Fruit fly (Drosophila melanogaster) whole organism, pupa: ENCODE measurements around the gene CG8097.

ENCODE experiments used
- CG10348 ChIP-seq: fragments of 200-800 bp; sonication (Bioruptor generic); IDR thresholded peaks from 2 replicates; pipeline ENCODE4 v1.3.6; 2022; ENCODE audit warnings: missing biosample characterization, missing genetic modification characterization
- CG12605 ChIP-seq: fragments of 200-800 bp; sonication (Bioruptor generic); IDR thresholded peaks from 2 replicates; pipeline ENCODE4 v1.3.6; 2022; ENCODE audit warnings: missing biosample characterization, missing genetic modification characterization
- CG13204 ChIP-seq: fragments of 200-800 bp; sonication (Bioruptor generic); optimal IDR thresholded peaks from 2 replicates; lab custom pipeline; 2018; ENCODE audit warnings: missing biosample characterization, mild to moderate bottlenecking, missing genetic modification characterization, moderate library complexity
- CG14655 ChIP-seq: fragments of 200-800 bp; sonication (Bioruptor generic); optimal IDR thresholded peaks from 3 replicates; lab custom pipeline; 2017; ENCODE audit warnings: mild to moderate bottlenecking, missing biosample characterization, missing genetic modification reagents, missing genetic modification characterization
- CG15710 ChIP-seq: fragments of 200-800 bp; sonication (Bioruptor generic); optimal IDR thresholded peaks from 2 replicates; lab custom pipeline; 2018; ENCODE audit warnings: missing biosample characterization, mild to moderate bottlenecking, missing genetic modification characterization, moderate library complexity
- CG17806 ChIP-seq: fragments of 200-800 bp; sonication (Bioruptor generic); optimal IDR thresholded peaks from 2 replicates; lab custom pipeline; 2018; ENCODE audit warnings: missing biosample characterization, mild to moderate bottlenecking, missing genetic modification characterization, moderate library complexity
- CG32121 ChIP-seq: fragments of 200-800 bp; sonication (Bioruptor generic); IDR thresholded peaks from 2 replicates; pipeline ENCODE4 v1.3.6; 2022; ENCODE audit warnings: missing biosample characterization, missing genetic modification characterization
- CG34367 ChIP-seq: fragments of 200-800 bp; sonication (Bioruptor generic); optimal IDR thresholded peaks from 2 replicates; lab custom pipeline; 2018; ENCODE audit warnings: missing biosample characterization, mild to moderate bottlenecking, missing genetic modification characterization
- CG4496 ChIP-seq: fragments of 200-800 bp; sonication (Bioruptor generic); IDR thresholded peaks from 3 replicates; pipeline ENCODE4 v1.3.6; 2022; ENCODE audit warnings: missing biosample characterization, missing genetic modification characterization
- CG8159 ChIP-seq: fragments of 200-800 bp; sonication (Bioruptor generic); optimal IDR thresholded peaks from 3 replicates; lab custom pipeline; 2018; ENCODE audit warnings: missing biosample characterization, mild to moderate bottlenecking, missing genetic modification characterization, moderate library complexity
- CG8301 ChIP-seq: fragments of 200-800 bp; sonication (Bioruptor generic); optimal IDR thresholded peaks from 2 replicates; lab custom pipeline; 2018; ENCODE audit warnings: missing biosample characterization, mild to moderate bottlenecking, missing genetic modification characterization
- CG9948 ChIP-seq: fragments of 200-800 bp; sonication (Bioruptor generic); optimal IDR thresholded peaks from 2 replicates; lab custom pipeline; 2018; ENCODE audit warnings: missing biosample characterization, mild to moderate bottlenecking, missing genetic modification characterization, moderate library complexity
- D1 ChIP-seq: fragments of 200-800 bp; sonication (Bioruptor generic); optimal IDR thresholded peaks from 2 replicates; lab custom pipeline; 2018; ENCODE audit warnings: missing biosample characterization, mild to moderate bottlenecking, missing genetic modification characterization, moderate library complexity
- EcR ChIP-seq: fragments of 200-800 bp; sonication (Bioruptor generic); optimal IDR thresholded peaks from 3 replicates; lab custom pipeline; 2019; ENCODE audit warnings: missing biosample characterization, missing genetic modification characterization, mild to moderate bottlenecking, moderate library complexity, missing genetic modification reagents
- Ets98B ChIP-seq: fragments of 200-800 bp; sonication (Bioruptor generic); IDR thresholded peaks from 2 replicates; pipeline ENCODE4 v1.3.6; 2022; ENCODE audit warnings: missing biosample characterization, missing genetic modification characterization
- Pif1A ChIP-seq: fragments of 200-800 bp; sonication (Bioruptor generic); optimal IDR thresholded peaks from 3 replicates; lab custom pipeline; 2016; ENCODE audit warnings: missing biosample characterization, missing genetic modification characterization
- Pif1B ChIP-seq: fragments of 200-800 bp; sonication (Bioruptor generic); optimal IDR thresholded peaks from 3 replicates; lab custom pipeline; 2016; ENCODE audit warnings: missing biosample characterization, missing genetic modification characterization
- Snoo ChIP-seq: fragments of 200-800 bp; sonication (Bioruptor generic); optimal IDR thresholded peaks from 3 replicates; lab custom pipeline; 2017; ENCODE audit warnings: missing biosample characterization, mild to moderate bottlenecking, missing genetic modification characterization, inconsistent platforms
- fd96Ca ChIP-seq: fragments of 200-800 bp; sonication (Bioruptor generic); IDR thresholded peaks from 3 replicates; pipeline ENCODE4 v1.3.6; 2022; ENCODE audit warnings: missing biosample characterization, missing genetic modification characterization
- gl ChIP-seq: fragments of 200-800 bp; sonication (Bioruptor generic); optimal IDR thresholded peaks from 2 replicates; lab custom pipeline; 2018; ENCODE audit warnings: missing biosample characterization, mild to moderate bottlenecking, missing genetic modification characterization
- rn ChIP-seq: fragments of 200-800 bp; sonication (Bioruptor generic); IDR thresholded peaks from 2 replicates; pipeline ENCODE4 v1.3.6; 2022; ENCODE audit warnings: missing biosample characterization, missing genetic modification characterization

Gene CG8097

DNA sequence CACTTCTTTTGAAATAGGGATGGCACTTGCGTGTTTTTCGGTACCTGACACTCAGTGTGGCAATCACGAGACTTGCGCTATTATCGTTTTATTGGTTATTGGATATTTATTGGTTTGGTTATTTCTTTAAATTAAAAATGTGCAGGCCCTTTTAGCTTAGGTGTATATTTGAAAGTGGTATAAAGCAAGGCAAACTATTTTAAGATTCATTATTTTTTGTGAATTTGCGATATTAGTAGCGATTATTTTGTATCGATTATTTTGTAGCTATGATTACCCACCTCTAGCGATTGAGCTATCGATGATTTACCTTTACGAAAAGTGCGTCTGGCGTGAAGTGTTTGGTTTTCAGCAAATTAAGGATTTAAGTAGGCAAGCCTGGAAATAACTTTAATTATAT is at the start of gene CG8097, which contains the start of gene CG9215:
CG8097 (plus strand) TSS at position 307 of the 400 bp plus-strand sequence.
CG9215 (minus strand) TSS at position 22 of the 400 bp plus-strand sequence.
- TF ChIP-seq CG15710 (tag; lab: Kevin White, UChicago) (peak; percentile 27), Pif1A (GFP tag; lab: Kevin White, UChicago) (no peak), CG9948 (tag; lab: Kevin White, UChicago) (peak; percentile 7)

DNA sequence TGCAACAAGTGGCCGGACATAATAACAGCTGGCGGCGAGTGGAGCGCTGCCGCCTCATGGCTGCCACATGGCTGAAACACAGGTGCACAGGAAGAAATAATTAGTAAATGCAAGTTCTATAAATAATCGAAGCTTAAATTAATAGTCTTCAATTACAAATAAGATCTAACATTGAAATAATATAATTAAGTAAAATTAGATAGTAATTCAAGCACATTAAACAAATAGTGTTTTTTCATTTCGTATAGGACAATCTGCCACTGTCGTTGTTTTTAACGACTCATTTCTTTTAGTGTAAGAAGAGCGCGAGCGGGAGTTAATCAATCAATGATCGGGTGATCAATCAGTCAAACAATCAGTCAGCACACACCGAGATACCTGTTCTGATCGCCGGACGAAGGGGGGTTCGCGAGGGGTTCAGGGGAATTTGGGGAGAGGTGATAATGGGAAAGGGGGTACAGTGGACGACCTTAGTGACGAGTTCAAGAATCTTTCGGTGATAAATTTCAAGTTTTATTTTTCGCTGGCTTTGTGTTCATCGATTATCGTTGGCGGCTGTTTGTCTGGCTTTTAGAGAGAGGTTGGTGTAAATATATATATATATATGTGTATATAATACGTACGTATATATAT is 43.0 kb upstream of the CG8097 start:
- TF ChIP-seq CG15710 (tag; lab: Kevin White, UChicago) (peak; percentile 0), CG4496 (GFP tag; lab: Robert Waterston, UW) (no peak), EcR (GFP tag; lab: Kevin White, UChicago) (peak; percentile 61), CG32121 (GFP tag; lab: Robert Waterston, UW) (no peak), fd96Ca (GFP tag; lab: Robert Waterston, UW) (no peak), Snoo (tag; lab: Kevin White, UChicago) (no peak), CG8159 (tag; lab: Kevin White, UChicago) (peak; percentile 26), CG10348 (no peak), CG12605 (GFP tag; lab: Robert Waterston, UW) (no peak)

DNA sequence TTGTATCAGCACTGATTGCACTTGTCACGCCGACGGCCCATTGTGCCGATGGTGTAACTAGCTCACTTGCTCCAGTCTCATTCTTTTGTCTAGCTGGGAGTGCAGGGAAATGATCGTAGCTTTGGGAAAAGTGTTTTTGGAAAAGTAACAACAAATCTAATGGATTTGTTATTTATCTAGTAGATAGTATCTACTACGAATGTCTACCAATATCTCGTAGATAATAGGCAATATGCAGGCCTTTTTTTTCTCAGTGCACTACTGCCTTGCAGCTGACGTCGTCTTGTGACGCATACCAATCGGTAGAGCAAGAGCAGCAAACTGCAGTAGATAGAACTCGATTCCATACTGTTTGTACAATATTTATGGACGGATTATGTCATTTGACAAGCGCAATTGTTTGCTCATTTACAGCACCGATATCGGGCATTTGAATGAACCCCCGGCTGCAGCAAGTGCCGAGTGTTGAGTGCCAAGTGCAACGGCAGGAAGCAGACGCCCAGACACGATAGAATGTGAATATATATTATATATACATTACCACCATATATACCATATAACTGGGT is 39.4 kb upstream of the CG8097 start:
- TF ChIP-seq CG12605 (GFP tag; lab: Robert Waterston, UW) (peak; percentile 28; the same call in 1 of the 2 replicates), gl (tag; lab: Kevin White, UChicago) (no peak), CG15710 (tag; lab: Kevin White, UChicago) (peak; percentile 41), CG32121 (GFP tag; lab: Robert Waterston, UW) (peak; percentile 80), CG8301 (tag; lab: Kevin White, UChicago) (peak; percentile 48), CG34367 (no peak), EcR (GFP tag; lab: Kevin White, UChicago) (no peak), CG14655 (peak; percentile 69), rn (GFP tag; lab: Robert Waterston, UW) (0 out of 2 replicates have a peak, but pooled peaks have one; percentile 23), D1 (tag; lab: Kevin White, UChicago) (no peak), Pif1A (GFP tag; lab: Kevin White, UChicago) (peak; percentile 43), CG4496 (GFP tag; lab: Robert Waterston, UW) (peak; percentile 79), CG13204 (GFP tag; lab: Kevin White, UChicago) (no peak), CG9948 (tag; lab: Kevin White, UChicago) (no peak), CG8159 (tag; lab: Kevin White, UChicago) (peak; percentile 42), Ets98B (GFP tag; lab: Robert Waterston, UW) (peak; percentile 70), CG17806 (tag; lab: Kevin White, UChicago) (peak; percentile 41), Pif1B (peak; percentile 25), fd96Ca (GFP tag; lab: Robert Waterston, UW) (peak; percentile 77), CG10348 (no peak)
- TF ChIP-seq, all 21 proteins: peak for 13

DNA sequence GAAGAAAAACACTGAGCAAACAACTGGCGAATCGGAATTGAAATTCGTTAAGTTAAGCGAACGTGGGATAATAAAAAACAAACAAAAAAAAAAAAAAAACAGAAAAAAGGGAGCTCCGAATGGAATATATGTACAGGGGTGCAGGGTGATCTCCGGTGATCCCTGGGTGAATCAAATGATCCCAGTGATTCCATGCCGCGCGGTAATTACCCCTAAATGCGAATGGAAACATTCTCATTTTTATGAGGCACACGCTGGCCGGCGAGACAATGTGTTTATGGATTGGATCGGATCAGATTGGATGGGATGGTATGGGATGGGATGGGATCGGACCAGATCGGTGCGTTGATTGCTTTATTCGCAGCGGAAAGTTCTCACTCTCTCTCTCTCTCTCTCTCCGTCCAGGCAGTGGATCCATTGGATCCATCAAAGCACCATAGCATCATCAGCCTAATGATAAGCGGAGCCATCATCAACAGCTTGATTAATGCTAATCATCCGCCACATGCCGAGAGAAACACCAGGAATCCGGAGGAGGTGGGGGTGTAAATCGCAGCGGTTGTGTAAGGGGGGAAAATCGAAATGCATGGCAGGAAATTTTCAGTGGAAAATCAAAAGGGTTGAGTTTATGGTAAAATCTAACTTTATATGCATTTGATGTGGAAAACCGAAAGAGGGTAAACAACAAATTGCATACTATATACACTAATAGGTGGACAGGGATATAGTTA is 37.3 kb upstream of the CG8097 start:
- TF ChIP-seq CG8159 (tag; lab: Kevin White, UChicago) (no peak), D1 (tag; lab: Kevin White, UChicago) (no peak), CG13204 (GFP tag; lab: Kevin White, UChicago) (no peak), CG4496 (GFP tag; lab: Robert Waterston, UW) (no peak), CG32121 (GFP tag; lab: Robert Waterston, UW) (no peak), CG17806 (tag; lab: Kevin White, UChicago) (no peak), Pif1A (GFP tag; lab: Kevin White, UChicago) (no peak), gl (tag; lab: Kevin White, UChicago) (no peak), CG12605 (GFP tag; lab: Robert Waterston, UW) (no peak), CG34367 (no peak)

DNA sequence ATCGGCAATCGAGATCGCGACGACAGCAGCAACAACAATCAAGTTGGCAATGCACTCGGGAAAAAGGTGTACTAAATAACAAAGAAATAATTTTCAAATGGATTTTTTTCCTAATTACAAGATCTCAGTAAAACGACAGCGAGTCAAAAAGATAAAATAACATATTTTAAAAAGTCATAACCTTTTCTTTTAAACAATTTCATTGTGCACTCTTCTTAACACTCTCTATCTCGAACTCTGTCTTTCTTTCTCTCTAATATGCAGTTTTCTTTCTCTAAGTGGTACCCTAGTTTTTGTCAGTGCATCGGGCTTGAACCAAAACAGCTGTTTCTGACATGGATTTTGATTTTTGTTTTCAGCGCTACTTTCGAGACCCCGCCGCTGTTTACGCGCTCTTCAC is 33.9 kb upstream of the CG8097 start:
- TF ChIP-seq CG8159 (tag; lab: Kevin White, UChicago) (peak; percentile 41), CG32121 (GFP tag; lab: Robert Waterston, UW) (peak; percentile 80; the same call in 1 of the 2 replicates), Snoo (tag; lab: Kevin White, UChicago) (peak; percentile 24), rn (GFP tag; lab: Robert Waterston, UW) (peak; percentile 68), CG13204 (GFP tag; lab: Kevin White, UChicago) (no peak), D1 (tag; lab: Kevin White, UChicago) (no peak), CG9948 (tag; lab: Kevin White, UChicago) (peak; percentile 21), gl (tag; lab: Kevin White, UChicago) (no peak), EcR (GFP tag; lab: Kevin White, UChicago) (no peak), CG8301 (tag; lab: Kevin White, UChicago) (peak; percentile 49), CG17806 (tag; lab: Kevin White, UChicago) (peak; percentile 36), Ets98B (GFP tag; lab: Robert Waterston, UW) (peak; percentile 65), CG15710 (tag; lab: Kevin White, UChicago) (peak; percentile 40), CG14655 (peak; percentile 53), CG12605 (GFP tag; lab: Robert Waterston, UW) (0 out of 2 replicates have a peak, but pooled peaks have one; percentile 33), Pif1B (no peak), CG10348 (peak; percentile 51; the same call in 1 of the 2 replicates), CG34367 (peak; percentile 15), fd96Ca (GFP tag; lab: Robert Waterston, UW) (peak; percentile 61; the same call in 1 of the 3 replicates), Pif1A (GFP tag; lab: Kevin White, UChicago) (peak; percentile 28), CG4496 (GFP tag; lab: Robert Waterston, UW) (peak; percentile 77)
